Worm (Caenorhabditis elegans) whole organism, L4 larva: Measurements from ENCODE around the gene T05C12.8.

Experiments
- D1046.2 ChIP-seq: fragments of 200-800 bp; sonication (Bioruptor generic); IDR thresholded peaks from 2 replicates; pipeline ENCODE4 v1.3.6; 2022; ENCODE audit warnings: missing genetic modification characterization, missing compliant biosample characterization
- F10B5.3 ChIP-seq: sonication (generic microtip); optimal IDR thresholded peaks from 2 replicates; lab custom pipeline; 2016; ENCODE audit warnings: mild to moderate bottlenecking, missing genetic modification characterization, missing compliant biosample characterization
- F44E2.7 ChIP-seq: fragments of 200-800 bp; sonication (Bioruptor generic); IDR thresholded peaks from 2 replicates; pipeline ENCODE4 v2.1.2; 2022; ENCODE audit warnings: missing genetic modification characterization, missing compliant biosample characterization
- T20F7.1 ChIP-seq: fragments of 200-800 bp; sonication (Bioruptor generic); optimal IDR thresholded peaks from 2 replicates; lab custom pipeline; 2018; ENCODE audit warnings: mild to moderate bottlenecking, missing genetic modification characterization, missing compliant biosample characterization
- Y105C5A.15 ChIP-seq: fragments of 200-800 bp; sonication (Bioruptor generic); IDR thresholded peaks from 2 replicates; pipeline ENCODE4 v1.3.6; 2022; ENCODE audit warnings: missing genetic modification characterization, missing compliant biosample characterization
- aha-1 ChIP-seq: fragments of 150-350 bp; peaks from one replicate; lab custom pipeline; 2014; ENCODE audit warnings: missing biosample characterization, missing genetic modification characterization
- arid-1 ChIP-seq: fragments of 200-800 bp; sonication (Bioruptor generic); conservative IDR thresholded peaks from 2 replicates; pipeline ENCODE4 v1.3.6; 2022; ENCODE audit warnings: missing genetic modification reagents, missing genetic modification characterization, missing compliant biosample characterization
- ceh-28 ChIP-seq: fragments of 150-350 bp; optimal IDR thresholded peaks from 2 replicates; lab custom pipeline; 2014; ENCODE audit warnings: missing biosample characterization, missing genetic modification reagents, missing genetic modification characterization
- ceh-62 ChIP-seq: sonication (generic microtip); optimal IDR thresholded peaks from 2 replicates; lab custom pipeline; 2017; ENCODE audit warnings: missing biosample characterization, missing genetic modification characterization
- ceh-82 ChIP-seq: sonication (generic microtip); optimal IDR thresholded peaks from 2 replicates; lab custom pipeline; 2017; ENCODE audit warnings: missing biosample characterization, missing genetic modification characterization
- ces-1 ChIP-seq: fragments of 150-350 bp; sonication (generic microtip); optimal IDR thresholded peaks from 4 replicates; lab custom pipeline; 2014; ENCODE audit warnings: missing biosample characterization, missing genetic modification reagents, missing genetic modification characterization
- cey-2 ChIP-seq: sonication (generic microtip); optimal IDR thresholded peaks from 3 replicates; lab custom pipeline; 2017; ENCODE audit warnings: missing genetic modification characterization, mild to moderate bottlenecking, missing compliant biosample characterization, antibody characterized with exemption, borderline replicate concordance; ENCODE audit not compliant: insufficient read depth
- dmd-6 ChIP-seq: fragments of 200-800 bp; sonication (Bioruptor generic); IDR thresholded peaks from 2 replicates; pipeline ENCODE4 v1.3.6; 2022; ENCODE audit warnings: missing genetic modification reagents, missing genetic modification characterization, missing compliant biosample characterization
- dmd-9 ChIP-seq: fragments of 200-800 bp; sonication (Bioruptor generic); IDR thresholded peaks from 2 replicates; pipeline ENCODE4 v1.3.6; 2022; ENCODE audit warnings: missing genetic modification reagents, missing genetic modification characterization, missing compliant biosample characterization
- dpl-1 ChIP-seq: fragments of 150-350 bp; optimal IDR thresholded peaks from 2 replicates; lab custom pipeline; 2014; ENCODE audit warnings: missing biosample characterization, missing genetic modification reagents, missing genetic modification characterization
- fos-1 ChIP-seq: fragments of 150-350 bp; optimal IDR thresholded peaks from 2 replicates; lab custom pipeline; 2014; ENCODE audit warnings: missing biosample characterization, missing genetic modification characterization
- hlh-11 ChIP-seq: fragments of 200-800 bp; sonication (Bioruptor generic); optimal IDR thresholded peaks from 2 replicates; lab custom pipeline; 2018; ENCODE audit warnings: mild to moderate bottlenecking, missing genetic modification characterization, missing compliant biosample characterization
- lin-13 ChIP-seq: fragments of 150-350 bp; optimal IDR thresholded peaks from 2 replicates; lab custom pipeline; 2014; ENCODE audit warnings: missing biosample characterization, missing genetic modification reagents, missing genetic modification characterization
- lsy-2 ChIP-seq, 2 experiments: fragments of 150-350 bp in 1 of 2; sonication (generic microtip) in 1 of 2; optimal IDR thresholded peaks; 2 replicates each; lab custom pipeline; 2014 to 2017; ENCODE audit warnings: missing biosample characterization in 2 of 2, missing genetic modification characterization in 2 of 2
- madf-5 ChIP-seq, 2 experiments: fragments of 200-800 bp; sonication (Bioruptor generic); IDR thresholded peaks; 2 replicates each; pipeline ENCODE4 v1.3.6; 2022; ENCODE audit warnings: missing compliant biosample characterization in 2 of 2, missing genetic modification characterization in 2 of 2
- mdl-1 ChIP-seq, 2 experiments: fragments of 150-350 bp in 1 of 2; sonication (generic microtip) in 1 of 2; optimal IDR thresholded peaks; 2 replicates each; lab custom pipeline; 2014 to 2017; ENCODE audit warnings: missing biosample characterization in 2 of 2, missing genetic modification characterization in 2 of 2
- mep-1 ChIP-seq: fragments of 150-350 bp; sonication (generic microtip); optimal IDR thresholded peaks from 3 replicates; lab custom pipeline; 2014; ENCODE audit warnings: missing biosample characterization, missing genetic modification characterization
- mes-2 ChIP-seq: sonication (generic microtip); optimal IDR thresholded peaks from 2 replicates; lab custom pipeline; 2016; ENCODE audit warnings: missing genotype, mild to moderate bottlenecking, missing genetic modification characterization, missing compliant biosample characterization; ENCODE audit not compliant: poor library complexity, severe bottlenecking
- nhr-10 ChIP-seq: fragments of 150-350 bp; optimal IDR thresholded peaks from 2 replicates; lab custom pipeline; 2014; ENCODE audit warnings: missing biosample characterization, missing genetic modification characterization
- nhr-11 ChIP-seq: fragments of 150-350 bp; optimal IDR thresholded peaks from 2 replicates; lab custom pipeline; 2014; ENCODE audit warnings: missing biosample characterization, missing genetic modification characterization
- nhr-111 ChIP-seq: fragments of 200-800 bp; sonication (Bioruptor generic); optimal IDR thresholded peaks from 2 replicates; lab custom pipeline; 2018; ENCODE audit warnings: mild to moderate bottlenecking, missing genetic modification characterization, missing compliant biosample characterization
- nhr-237 ChIP-seq: sonication (generic microtip); optimal IDR thresholded peaks from 2 replicates; lab custom pipeline; 2017; ENCODE audit warnings: missing biosample characterization, missing genetic modification characterization
- nhr-25 ChIP-seq: sonication (generic microtip); optimal IDR thresholded peaks from 2 replicates; lab custom pipeline; 2017; ENCODE audit warnings: missing genetic modification characterization, mild to moderate bottlenecking, missing compliant biosample characterization, antibody characterized with exemption, moderate library complexity, borderline replicate concordance; ENCODE audit not compliant: insufficient read depth
- nhr-41 ChIP-seq: fragments of 200-800 bp; sonication (Bioruptor generic); IDR thresholded peaks from 2 replicates; pipeline ENCODE4 v1.3.6; 2022; ENCODE audit warnings: missing genetic modification reagents, missing genetic modification characterization, missing compliant biosample characterization
- nhr-6 ChIP-seq: fragments of 150-350 bp; optimal IDR thresholded peaks from 2 replicates; lab custom pipeline; 2014; ENCODE audit warnings: missing biosample characterization, missing genetic modification characterization
- pha-4 ChIP-seq, 2 experiments: fragments of 150-350 bp in 1 of 2; fragments of 200-800 bp in 1 of 2; sonication (Bioruptor generic) in 1 of 2; IDR thresholded peaks in 1 of 2; optimal IDR thresholded peaks in 1 of 2; 2 replicates each; pipeline versions ENCODE4 v1.3.6 to Lab custom; 2014 to 2022; ENCODE audit warnings: missing genetic modification characterization in 2 of 2, missing genetic modification reagents in 2 of 2, missing biosample characterization in 1 of 2, missing compliant biosample characterization in 1 of 2
- saeg-2 ChIP-seq: fragments of 200-800 bp; sonication (Bioruptor generic); IDR thresholded peaks from 2 replicates; pipeline ENCODE4 v1.3.6; 2022; ENCODE audit warnings: missing genetic modification reagents, missing genetic modification characterization, missing compliant biosample characterization
- skn-1 ChIP-seq: fragments of 150-350 bp; optimal IDR thresholded peaks from 2 replicates; lab custom pipeline; 2014; ENCODE audit warnings: missing biosample characterization, missing genetic modification characterization
- snpc-1.2 ChIP-seq: fragments of 200-800 bp; sonication (Bioruptor generic); IDR thresholded peaks from 2 replicates; pipeline ENCODE4 v1.3.6; 2022; ENCODE audit warnings: missing genetic modification reagents, missing genetic modification characterization, missing compliant biosample characterization
- snpc-4 ChIP-seq: fragments of 150-350 bp; optimal IDR thresholded peaks from 2 replicates; lab custom pipeline; 2014; ENCODE audit warnings: missing biosample characterization, missing genetic modification characterization
- spr-1 ChIP-seq: sonication (generic microtip); optimal IDR thresholded peaks from 2 replicates; lab custom pipeline; 2016; ENCODE audit warnings: mild to moderate bottlenecking, missing genetic modification characterization, missing compliant biosample characterization
- spr-3 ChIP-seq: fragments of 200-800 bp; sonication (Bioruptor generic); optimal IDR thresholded peaks from 2 replicates; lab custom pipeline; 2018; ENCODE audit warnings: mild to moderate bottlenecking, missing genetic modification characterization, missing compliant biosample characterization
- tra-1 ChIP-seq: fragments of 200-800 bp; sonication (Bioruptor generic); IDR thresholded peaks from 2 replicates; pipeline ENCODE4 v1.3.6; 2022; ENCODE audit warnings: missing genetic modification reagents, missing genetic modification characterization, missing compliant biosample characterization
- unc-130 ChIP-seq: sonication (generic microtip); optimal IDR thresholded peaks from 2 replicates; lab custom pipeline; 2016; ENCODE audit warnings: missing genetic modification reagents, missing genetic modification characterization, missing compliant biosample characterization
- unc-62 ChIP-seq, 3 experiments: fragments of 150-350 bp in 1 of 3; sonication (generic microtip); optimal IDR thresholded peaks in 2 of 3; peaks in 1 of 3; 1 replicate in 1 of 3; 2 replicates in 2 of 3; lab custom pipeline; 2014 to 2017; ENCODE audit warnings: missing biosample characterization in 3 of 3, missing genetic modification characterization in 3 of 3, missing genetic modification reagents in 3 of 3, missing genotype in 1 of 3
- zag-1 ChIP-seq: fragments of 150-350 bp; optimal IDR thresholded peaks from 2 replicates; lab custom pipeline; 2014; ENCODE audit warnings: missing biosample characterization, missing genetic modification characterization
- zip-2 ChIP-seq: fragments of 150-350 bp; optimal IDR thresholded peaks from 2 replicates; lab custom pipeline; 2014; ENCODE audit warnings: missing biosample characterization, missing genetic modification characterization

T05C12.8 gene

DNA sequence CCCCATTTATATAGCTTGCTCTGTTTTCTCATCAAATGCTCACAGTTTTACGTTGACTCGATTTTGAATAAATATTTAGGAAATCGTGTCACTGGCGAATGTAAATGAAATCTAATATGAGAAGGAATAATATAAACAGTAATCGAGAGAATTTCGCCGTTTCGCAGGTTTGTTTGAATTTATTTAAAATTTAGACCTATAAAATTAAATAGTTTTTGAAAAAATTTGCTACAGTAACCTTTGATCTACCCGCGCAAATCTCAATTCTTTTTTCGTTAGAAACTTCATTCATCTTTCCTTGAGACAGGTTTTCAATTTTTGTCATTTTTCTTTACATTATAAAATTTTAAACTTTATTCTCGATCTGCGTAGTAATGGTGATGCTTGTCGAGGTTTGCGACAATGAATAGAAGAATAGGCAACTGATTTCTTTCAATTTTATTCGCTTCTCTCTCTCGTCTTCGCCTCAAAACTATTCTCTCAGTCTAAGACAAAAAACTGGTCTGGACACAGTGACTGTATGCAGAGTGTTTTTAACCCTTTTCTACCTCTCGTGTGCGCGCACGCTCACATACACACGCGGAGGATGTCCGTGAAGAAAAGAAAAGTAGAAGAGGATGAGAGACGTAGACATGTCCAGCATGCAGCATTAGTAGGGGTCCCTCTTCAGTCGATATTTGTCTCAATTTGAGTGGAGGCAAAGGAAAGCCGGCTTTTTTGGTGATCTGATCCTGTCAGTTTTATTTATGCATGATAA is 32.1 kb upstream of the T05C12.8 start, which contains the start of gene dab-1 (continued):
- TF ChIP-seq nhr-25 (tag; lab: Kevin White, UChicago) (peak; percentile 25), dmd-9 (GFP tag; lab: Robert Waterston, UW) (no peak), lsy-2 (tag; optimal IDR thresholded peaks at IDR 0.05; lab: Kevin White, UChicago) (peak in 1 of 2 experiments; percentile 25), T20F7.1 (no peak), cey-2 (tag; lab: Kevin White, UChicago) (peak; percentile 51), Y105C5A.15 (GFP tag; lab: Robert Waterston, UW) (no peak), unc-130 (GFP tag; lab: Kevin White, UChicago) (peak; percentile 24)

DNA sequence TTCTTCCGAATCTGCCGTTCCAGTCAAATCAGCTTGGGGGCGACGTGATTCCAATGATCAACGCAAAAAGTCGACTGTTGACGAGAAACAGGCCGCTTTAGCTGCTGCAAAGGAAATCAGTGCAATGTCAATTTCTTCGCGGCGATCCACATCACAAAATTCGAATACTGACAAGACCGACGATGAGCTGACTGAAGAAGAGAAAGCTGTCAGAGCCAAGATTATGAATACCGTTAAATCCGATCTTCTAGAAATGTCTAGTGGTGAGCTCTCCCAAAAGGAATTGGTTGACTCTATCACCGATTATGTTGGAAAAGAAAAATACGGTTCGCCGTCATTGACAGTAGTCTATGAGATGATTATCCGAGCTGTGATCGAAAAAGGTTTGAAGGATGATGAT is 29.9 kb upstream of the T05C12.8 start:
- peak in 1 of 2 experiments; percentile 96 for TF ChIP-seq unc-62 (GFP tag; optimal IDR thresholded peaks at IDR 0.05 in 1 of 2; lab: Kevin White, UChicago)
- no peak for TF ChIP-seq unc-62 (tag; optimal IDR thresholded peaks at IDR 0.05; lab: Kevin White, UChicago)
- TF ChIP-seq F10B5.3, result no peak
- no peak for TF ChIP-seq pha-4 (GFP tag; IDR thresholded peaks at IDR 0.05; lab: Robert Waterston, UW)
- no peak for TF ChIP-seq pha-4 (tag; optimal IDR thresholded peaks at IDR 0.05; lab: Kevin White, UChicago)
- TF ChIP-seq dmd-6 (GFP tag; lab: Robert Waterston, UW), result no peak

ce11 chrII:8218266-8218665 is 27.9 kb upstream of the T05C12.8 start:
- TF ChIP-seq F44E2.7 (no peak), arid-1 (no peak), aha-1 (tag; lab: Kevin White, UChicago) (peak; percentile 93), zag-1 (tag; lab: Kevin White, UChicago) (no peak), unc-62 (GFP tag; optimal IDR thresholded peaks at IDR 0.05 in 1 of 2; lab: Kevin White, UChicago) (peak in 1 of 2 experiments; percentile 2), unc-62 (tag; optimal IDR thresholded peaks at IDR 0.05; lab: Kevin White, UChicago) (no peak)

DNA sequence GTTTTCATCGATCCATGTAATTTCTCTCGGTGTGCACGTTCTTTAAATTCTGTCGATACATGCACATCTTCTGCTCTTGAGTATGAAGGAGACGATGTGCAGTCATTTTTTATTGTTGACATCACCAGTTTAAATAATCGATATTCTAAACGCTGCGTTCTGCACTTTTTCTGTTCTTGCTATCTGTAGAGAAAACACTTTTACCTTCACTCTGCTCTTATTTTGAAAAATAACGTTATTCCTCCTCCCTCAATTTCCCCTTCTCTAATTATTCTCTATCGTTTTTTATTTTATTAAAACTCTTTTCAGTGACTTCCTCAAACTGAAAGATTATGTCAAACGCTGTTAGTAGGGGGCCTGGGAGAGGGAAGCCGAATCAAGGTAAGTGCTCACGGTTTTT is 26.6 kb upstream of the T05C12.8 start, which contains the start of gene ifg-1:
TSS of gene ifg-1 (plus strand) at position 301 of the 400 bp plus-strand sequence.
- TF ChIP-seq lin-13, result no peak
- no peak for TF ChIP-seq ceh-82 (tag; lab: Kevin White, UChicago)
- no peak for TF ChIP-seq mep-1
- TF ChIP-seq tra-1, result no peak
- TF ChIP-seq spr-1 (tag; lab: Kevin White, UChicago), result no peak
- TF ChIP-seq snpc-4 (tag; lab: Kevin White, UChicago), result no peak

DNA sequence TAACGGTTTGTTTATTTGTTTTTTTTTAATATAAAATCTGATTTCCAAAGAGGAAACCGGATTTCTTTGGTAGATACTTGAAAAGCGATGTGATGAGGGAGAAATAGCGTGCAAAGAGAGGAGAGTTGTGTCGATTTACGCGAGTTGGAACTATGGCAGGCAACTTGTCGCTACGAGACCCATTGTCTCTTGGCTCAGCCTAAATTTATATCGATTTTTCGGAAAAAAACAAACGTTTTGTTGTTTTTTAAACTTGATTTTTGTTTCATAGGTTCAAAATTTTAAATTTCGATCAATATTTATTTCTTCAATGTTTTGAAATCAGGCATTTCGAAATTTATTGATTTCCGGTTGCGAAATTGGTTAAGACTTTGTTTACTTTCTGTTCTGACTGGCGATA is 26.1 kb upstream of the T05C12.8 start, which contains the start of gene M110.3:
TSS of gene M110.3 (minus strand) at position 184 of the 400 bp plus-strand sequence.
- TF ChIP-seq mes-2 (tag; lab: Kevin White, UChicago), result no peak
- no peak for TF ChIP-seq zip-2 (tag; lab: Kevin White, UChicago)
- TF ChIP-seq pha-4 (GFP tag; IDR thresholded peaks at IDR 0.05; lab: Robert Waterston, UW), result no peak
- TF ChIP-seq pha-4 (tag; optimal IDR thresholded peaks at IDR 0.05; lab: Kevin White, UChicago), result no peak
- no peak for TF ChIP-seq skn-1 (tag; lab: Kevin White, UChicago)
- no peak for TF ChIP-seq D1046.2
- no peak for TF ChIP-seq nhr-41 (GFP tag; lab: Robert Waterston, UW)
- no peak for TF ChIP-seq nhr-11 (tag; lab: Kevin White, UChicago)
- TF ChIP-seq ceh-62 (tag; lab: Kevin White, UChicago), result no peak
- no peak for TF ChIP-seq fos-1 (tag; lab: Kevin White, UChicago)
- no peak for TF ChIP-seq saeg-2 (GFP tag; lab: Robert Waterston, UW)
- no peak for TF ChIP-seq F10B5.3
- no peak for TF ChIP-seq madf-5 (GFP tag; IDR thresholded peaks at IDR 0.05; lab: Robert Waterston, UW)
- TF ChIP-seq unc-130 (GFP tag; lab: Kevin White, UChicago), result peak; percentile 23
- peak; percentile 53 for TF ChIP-seq dpl-1
- TF ChIP-seq ceh-28, result peak; percentile 42
- TF ChIP-seq spr-3, result no peak
- TF ChIP-seq spr-1 (tag; lab: Kevin White, UChicago), result no peak
- TF ChIP-seq nhr-237, result no peak
- no peak for TF ChIP-seq nhr-111 (GFP tag; lab: Kevin White, UChicago)
- no peak for TF ChIP-seq hlh-11 (tag; lab: Kevin White, UChicago)
- TF ChIP-seq nhr-10, result no peak
- no peak for TF ChIP-seq mdl-1 (tag; optimal IDR thresholded peaks at IDR 0.05; lab: Kevin White, UChicago)
- no peak for TF ChIP-seq snpc-1.2 (GFP tag; lab: Robert Waterston, UW)
- no peak for TF ChIP-seq nhr-6 (tag; lab: Kevin White, UChicago)
- no peak for TF ChIP-seq ces-1
